Fruit fly (Drosophila melanogaster): ENCODE measurements around the gene Atac2.

- TF ChIP-seq h (GFP tag; optimal IDR thresholded peaks at IDR 0.05) (no peak), N (GFP tag; optimal IDR thresholded peaks at IDR 0.05) (no peak), pan (optimal IDR thresholded peaks at IDR 0.05) (no peak), HLH106 (tag; optimal IDR thresholded peaks at IDR 0.05) (no peak), CG32264 (GFP tag; optimal IDR thresholded peaks at IDR 0.05) (no peak)
These were observed 12.3 kb upstream of the Atac2 start for dm6 chr2L:18624362-18624761.

Measured in whole organism, wandering third instar larva.